Worm (Caenorhabditis elegans): ENCODE results near the gene cutl-18.

- TF ChIP-seq med-1 (GFP tag; optimal IDR thresholded peaks at IDR 0.05; ENCODE audit: insufficient read depth) = no peak
- TF ChIP-seq ztf-23 (GFP tag; IDR thresholded peaks at IDR 0.05) = no peak
These were observed 25.8 kb downstream of the cutl-18 start, which contains the start of gene C03E10.1 for ce11 chrV:11290888-11291287.

Data from whole organism, midembryonic.